Fruit fly (Drosophila melanogaster): Measurements from ENCODE around the gene CG1492.

dm6 chrX:12018440-12019101 is 6.6 kb upstream of the CG1492 start, which contains the start of gene Lsm12a:
- TF ChIP-seq CG8478 (optimal IDR thresholded peaks at IDR 0.05) (no peak), CTCF (optimal IDR thresholded peaks at IDR 0.05) (peak in 1 of 2 experiments; percentile 40)
